Worm (Caenorhabditis elegans) whole organism, young adult: Measurements from ENCODE around the gene B0507.3.
"Not testable (repeated sequence)": the region's sequence is repeated elsewhere in the genome, so short reads cannot be mapped to it uniquely, and the experiment has no call there.

Source experiments
- B0019.2 ChIP-seq: fragments of 200-800 bp; sonication (Bioruptor generic); conservative IDR thresholded peaks from 2 replicates; pipeline ENCODE4 v1.3.6; 2022; ENCODE audit warnings: missing genetic modification reagents, missing genetic modification characterization, missing compliant biosample characterization
- T07F8.4 ChIP-seq: sonication (generic microtip); optimal IDR thresholded peaks from 2 replicates; lab custom pipeline; 2016; ENCODE audit warnings: mild to moderate bottlenecking, missing genetic modification characterization, moderate library complexity, missing compliant biosample characterization
- aptf-3 ChIP-seq: fragments of 200-800 bp; sonication (Bioruptor generic); IDR thresholded peaks from 2 replicates; pipeline ENCODE4 v1.3.6; 2022; ENCODE audit warnings: missing genetic modification characterization, missing compliant biosample characterization
- atf-7 ChIP-seq: sonication (generic microtip); optimal IDR thresholded peaks from 2 replicates; lab custom pipeline; 2017; ENCODE audit warnings: mild to moderate bottlenecking, missing genetic modification characterization, missing compliant biosample characterization
- ceh-58 ChIP-seq: fragments of 200-800 bp; sonication (Bioruptor generic); IDR thresholded peaks from 2 replicates; pipeline ENCODE4 v1.3.6; 2022; ENCODE audit warnings: missing genetic modification characterization, missing compliant biosample characterization
- ceh-91 ChIP-seq: fragments of 200-800 bp; sonication (Bioruptor generic); IDR thresholded peaks from 2 replicates; pipeline ENCODE4 v1.3.6; 2022; ENCODE audit warnings: missing genetic modification reagents, missing genetic modification characterization, missing compliant biosample characterization
- dpl-1 ChIP-seq: fragments of 150-350 bp; optimal IDR thresholded peaks from 2 replicates; lab custom pipeline; 2014; ENCODE audit warnings: missing biosample characterization, missing genetic modification reagents, missing genetic modification characterization
- efl-1 ChIP-seq: fragments of 150-350 bp; optimal IDR thresholded peaks from 2 replicates; lab custom pipeline; 2014; ENCODE audit warnings: missing biosample characterization, missing genetic modification reagents, missing genetic modification characterization
- gei-17 ChIP-seq: fragments of 200-800 bp; sonication (Bioruptor generic); optimal IDR thresholded peaks from 2 replicates; lab custom pipeline; 2018; ENCODE audit warnings: mild to moderate bottlenecking, missing genetic modification characterization, missing compliant biosample characterization
- lin-26 ChIP-seq: fragments of 200-800 bp; sonication (Bioruptor generic); IDR thresholded peaks from 2 replicates; pipeline ENCODE4 v1.3.6; 2022; ENCODE audit warnings: missing genetic modification reagents, missing genetic modification characterization, missing compliant biosample characterization
- lin-40 ChIP-seq: sonication (generic microtip); optimal IDR thresholded peaks from 2 replicates; lab custom pipeline; 2016; ENCODE audit warnings: missing genetic modification characterization, mild to moderate bottlenecking, missing compliant biosample characterization, missing genotype, missing genetic modification reagents
- repo-1 ChIP-seq: sonication (generic microtip); optimal IDR thresholded peaks from 2 replicates; lab custom pipeline; 2017; ENCODE audit warnings: mild to moderate bottlenecking, missing genetic modification characterization, missing compliant biosample characterization
- sea-2 ChIP-seq: fragments of 200-800 bp; sonication (Bioruptor generic); IDR thresholded peaks from 2 replicates; pipeline ENCODE4 v1.3.6; 2022; ENCODE audit warnings: missing genetic modification characterization, missing compliant biosample characterization
- snpc-4 ChIP-seq, 5 experiments: fragments of 150-350 bp in 1 of 5; sonication (generic microtip) in 4 of 5; optimal IDR thresholded peaks; 2 replicates each; lab custom pipeline; 2014 to 2018; ENCODE audit warnings: missing genetic modification characterization in 5 of 5, missing biosample characterization in 3 of 5, antibody characterized with exemption in 2 of 5, mild to moderate bottlenecking in 2 of 5, missing compliant biosample characterization in 2 of 5, missing genotype in 2 of 5, moderate library complexity in 2 of 5, missing genetic modification reagents in 1 of 5

- not testable (repeated sequence) for TF ChIP-seq aptf-3 (GFP tag; lab: Robert Waterston, UW); atf-7 (tag; lab: Kevin White, UChicago); lin-26; ceh-58 (GFP tag; lab: Robert Waterston, UW); ceh-91 (GFP tag; lab: Robert Waterston, UW); lin-40 (tag; lab: Kevin White, UChicago); gei-17; dpl-1 (GFP tag; lab: Kevin White, UChicago); T07F8.4 (tag; lab: Kevin White, UChicago); sea-2 (GFP tag; lab: Robert Waterston, UW); repo-1; snpc-4 (GFP tag; optimal IDR thresholded peaks at IDR 0.05; lab: Kevin White, UChicago); snpc-4 (tag; optimal IDR thresholded peaks at IDR 0.05; lab: Kevin White, UChicago); efl-1 (GFP tag; lab: Kevin White, UChicago); B0019.2
Observed at ce11 chrV:8722160-8722559, 46.5 kb upstream of the B0507.3 start, which contains the start of gene ZC196.8.
